Fruit fly (Drosophila melanogaster) whole organism, embryonic: ENCODE results near the gene Set2.

Experiments used
- Atf3 ChIP-seq: fragments of 200-800 bp; sonication (Bioruptor generic); optimal IDR thresholded peaks from 3 replicates; lab custom pipeline; 2016; ENCODE audit warnings: missing biosample characterization, missing genetic modification characterization
- CG10543 ChIP-seq: fragments of 200-800 bp; sonication (Bioruptor generic); optimal IDR thresholded peaks from 3 replicates; lab custom pipeline; 2017; ENCODE audit warnings: missing biosample characterization, mild to moderate bottlenecking, missing genetic modification characterization, moderate library complexity
- CG11085 ChIP-seq: fragments of 200-800 bp; sonication (Bioruptor generic); IDR thresholded peaks from 2 replicates; pipeline ENCODE4 v1.3.6; 2022; ENCODE audit warnings: missing biosample characterization, missing genetic modification characterization
- CG12942 ChIP-seq: fragments of 200-800 bp; sonication (Bioruptor generic); optimal IDR thresholded peaks from 3 replicates; lab custom pipeline; 2016; ENCODE audit warnings: missing biosample characterization, missing genetic modification characterization
- CG13424 ChIP-seq: fragments of 200-800 bp; sonication (Bioruptor generic); optimal IDR thresholded peaks from 2 replicates; lab custom pipeline; 2019; ENCODE audit warnings: missing biosample characterization, mild to moderate bottlenecking, missing genetic modification characterization, moderate library complexity
- CG14050 ChIP-seq: fragments of 200-800 bp; sonication (Bioruptor generic); IDR thresholded peaks from 3 replicates; pipeline ENCODE4 v1.3.6; 2022; ENCODE audit warnings: missing biosample characterization, missing genetic modification characterization
- CG2120 ChIP-seq: fragments of 200-800 bp; sonication (Bioruptor generic); optimal IDR thresholded peaks from 3 replicates; lab custom pipeline; 2016; ENCODE audit warnings: missing biosample characterization, missing genetic modification characterization
- CG2199 ChIP-seq: fragments of 200-800 bp; sonication (Bioruptor generic); IDR thresholded peaks from 3 replicates; pipeline ENCODE4 v1.3.6; 2022; ENCODE audit warnings: missing biosample characterization, missing genetic modification characterization
- CG2202 ChIP-seq: fragments of 200-800 bp; sonication (Bioruptor generic); optimal IDR thresholded peaks from 2 replicates; lab custom pipeline; 2018; ENCODE audit warnings: missing biosample characterization, mild to moderate bottlenecking, missing genetic modification characterization
- CG2712 ChIP-seq: fragments of 200-800 bp; optimal IDR thresholded peaks from 3 replicates; lab custom pipeline; 2019; ENCODE audit warnings: missing biosample characterization, mild to moderate bottlenecking, missing genetic modification characterization, moderate library complexity
- CG31365 ChIP-seq: fragments of 200-800 bp; sonication (Bioruptor generic); optimal IDR thresholded peaks from 2 replicates; lab custom pipeline; 2018; ENCODE audit warnings: missing biosample characterization, mild to moderate bottlenecking, missing genetic modification characterization
- CG31441 ChIP-seq: fragments of 200-800 bp; sonication (Bioruptor generic); IDR thresholded peaks from 2 replicates; pipeline ENCODE4 v1.3.6; 2022; ENCODE audit warnings: missing biosample characterization, missing genetic modification characterization
- CG3281 ChIP-seq: fragments of 200-800 bp; sonication (Bioruptor generic); optimal IDR thresholded peaks from 3 replicates; lab custom pipeline; 2017; ENCODE audit warnings: missing biosample characterization, mild to moderate bottlenecking, missing genetic modification characterization
- CG42726 ChIP-seq: fragments of 200-800 bp; sonication (Bioruptor generic); IDR thresholded peaks from 2 replicates; pipeline ENCODE4 v1.3.6; 2022; ENCODE audit warnings: missing biosample characterization, missing genetic modification characterization; ENCODE audit not compliant: partially characterized antibody
- CG4282 ChIP-seq: fragments of 200-800 bp; sonication (Bioruptor generic); optimal IDR thresholded peaks from 2 replicates; lab custom pipeline; 2016; ENCODE audit warnings: missing biosample characterization, missing genetic modification characterization
- CG4404 ChIP-seq: fragments of 200-800 bp; sonication (Bioruptor generic); IDR thresholded peaks from 2 replicates; pipeline ENCODE4 v1.3.6; 2022; ENCODE audit warnings: missing biosample characterization, missing genetic modification characterization
- CG4617 ChIP-seq: fragments of 200-800 bp; sonication (Bioruptor generic); optimal IDR thresholded peaks from 3 replicates; lab custom pipeline; 2016; ENCODE audit warnings: missing biosample characterization, missing genetic modification characterization, borderline replicate concordance
- CG4820 ChIP-seq: fragments of 200-800 bp; sonication (Bioruptor generic); optimal IDR thresholded peaks from 3 replicates; lab custom pipeline; 2016; ENCODE audit warnings: missing biosample characterization, missing genetic modification characterization
- CG7556 ChIP-seq: fragments of 200-800 bp; sonication (Bioruptor generic); optimal IDR thresholded peaks from 2 replicates; lab custom pipeline; 2017; ENCODE audit warnings: missing biosample characterization, mild to moderate bottlenecking, missing genetic modification characterization
- CG7786 ChIP-seq: fragments of 200-800 bp; sonication (Bioruptor generic); optimal IDR thresholded peaks from 2 replicates; lab custom pipeline; 2016; ENCODE audit warnings: missing biosample characterization, missing genetic modification characterization
- CG8924 ChIP-seq: fragments of 200-800 bp; optimal IDR thresholded peaks from 3 replicates; lab custom pipeline; 2019; ENCODE audit warnings: missing biosample characterization, mild to moderate bottlenecking, missing genetic modification characterization, moderate library complexity
- CG8944 ChIP-seq: fragments of 200-800 bp; sonication (Bioruptor generic); optimal IDR thresholded peaks from 3 replicates; lab custom pipeline; 2016; ENCODE audit warnings: missing biosample characterization, missing genetic modification characterization
- Dip3 ChIP-seq: fragments of 200-800 bp; sonication (Bioruptor generic); optimal IDR thresholded peaks from 3 replicates; lab custom pipeline; 2016; ENCODE audit warnings: missing biosample characterization, missing genetic modification characterization
- Doc2 ChIP-seq: fragments of 200-800 bp; sonication (Bioruptor generic); IDR thresholded peaks from 2 replicates; pipeline ENCODE4 v1.3.6; 2022; ENCODE audit warnings: missing biosample characterization, missing genetic modification characterization
- ERR ChIP-seq: fragments of 200-800 bp; sonication (Bioruptor generic); optimal IDR thresholded peaks from 2 replicates; lab custom pipeline; 2016; ENCODE audit warnings: missing biosample characterization, missing genetic modification characterization
- Eip74EF ChIP-seq, 2 experiments: fragments of 200-800 bp in 1 of 2; fragments of >200 bp in 1 of 2; sonication (Bioruptor generic) in 1 of 2; optimal IDR thresholded peaks; 2 replicates each; lab custom pipeline; 2017 to 2019; ENCODE audit warnings: missing biosample characterization in 2 of 2, missing genetic modification characterization in 2 of 2, mild to moderate bottlenecking in 1 of 2, moderate library complexity in 1 of 2
- Fer1 ChIP-seq: fragments of 200-800 bp; sonication (Bioruptor generic); optimal IDR thresholded peaks from 2 replicates; lab custom pipeline; 2017; ENCODE audit warnings: missing biosample characterization, mild to moderate bottlenecking, missing genetic modification characterization
- GATAe ChIP-seq: fragments of 200-800 bp; sonication (Bioruptor generic); conservative IDR thresholded peaks from 2 replicates; pipeline ENCODE4 v1.3.6; 2022; ENCODE audit warnings: missing biosample characterization, missing genetic modification characterization
- HLHmδ ChIP-seq: fragments of 200-800 bp; sonication (Bioruptor generic); optimal IDR thresholded peaks from 2 replicates; lab custom pipeline; 2018; ENCODE audit warnings: missing biosample characterization, mild to moderate bottlenecking, missing genetic modification characterization, moderate library complexity
- Med ChIP-seq: fragments of 200-800 bp; sonication (Bioruptor generic); peaks from one replicate; lab custom pipeline; 2016; ENCODE audit warnings: missing biosample characterization, missing genetic modification characterization, mild to moderate bottlenecking, inconsistent platforms, moderate library complexity
- PHDP ChIP-seq: fragments of 200-800 bp; sonication (Bioruptor generic); optimal IDR thresholded peaks from 3 replicates; lab custom pipeline; 2018; ENCODE audit warnings: missing biosample characterization, mild to moderate bottlenecking, missing genetic modification characterization, moderate library complexity
- Scr ChIP-seq: fragments of 200-800 bp; sonication (Bioruptor generic); IDR thresholded peaks from 2 replicates; pipeline ENCODE4 v1.3.6; 2022; ENCODE audit warnings: missing biosample characterization, missing genetic modification characterization; ENCODE audit not compliant: partially characterized antibody
- Sry-δ ChIP-seq: fragments of 200-800 bp; sonication (Bioruptor generic); optimal IDR thresholded peaks from 2 replicates; lab custom pipeline; 2016; ENCODE audit warnings: missing biosample characterization, missing genetic modification characterization
- Tbp ChIP-seq: fragments of >200 bp; optimal IDR thresholded peaks from 2 replicates; lab custom pipeline; 2018; ENCODE audit warnings: missing biosample characterization, missing genetic modification characterization
- Vsx1 ChIP-seq: fragments of 200-800 bp; sonication (Bioruptor generic); optimal IDR thresholded peaks from 2 replicates; lab custom pipeline; 2017; ENCODE audit warnings: missing biosample characterization, mild to moderate bottlenecking, missing genetic modification characterization, missing genetic modification reagents
- al ChIP-seq: fragments of 200-800 bp; sonication (Bioruptor generic); IDR thresholded peaks from 2 replicates; pipeline ENCODE4 v1.3.6; 2022; ENCODE audit warnings: missing biosample characterization, missing genetic modification characterization
- amos ChIP-seq: fragments of 200-800 bp; sonication (Bioruptor generic); IDR thresholded peaks from 2 replicates; pipeline ENCODE4 v1.3.6; 2022; ENCODE audit warnings: missing biosample characterization, missing genetic modification characterization; ENCODE audit not compliant: partially characterized antibody
- ara ChIP-seq: fragments of 200-800 bp; sonication (Bioruptor generic); IDR thresholded peaks from 2 replicates; pipeline ENCODE4 v1.3.6; 2022; ENCODE audit warnings: missing biosample characterization, missing genetic modification characterization
- dm ChIP-seq: fragments of 200-800 bp; sonication (Bioruptor generic); optimal IDR thresholded peaks from 3 replicates; lab custom pipeline; 2016; ENCODE audit warnings: missing biosample characterization, missing genetic modification characterization
- jumu ChIP-seq: fragments of 200-800 bp; sonication (Bioruptor generic); optimal IDR thresholded peaks from 3 replicates; lab custom pipeline; 2016; ENCODE audit warnings: missing biosample characterization, missing genetic modification characterization
- mam ChIP-seq: fragments of 200-800 bp; sonication (Bioruptor generic); optimal IDR thresholded peaks from 3 replicates; lab custom pipeline; 2016; ENCODE audit warnings: missing biosample characterization, missing genetic modification characterization
- pfk ChIP-seq: fragments of 200-800 bp; sonication (Bioruptor generic); optimal IDR thresholded peaks from 2 replicates; lab custom pipeline; 2018; ENCODE audit warnings: missing biosample characterization, mild to moderate bottlenecking, missing genetic modification characterization, moderate library complexity
- phol ChIP-seq: fragments of 200-800 bp; sonication (Bioruptor generic); optimal IDR thresholded peaks from 3 replicates; lab custom pipeline; 2018; ENCODE audit warnings: missing biosample characterization, mild to moderate bottlenecking, missing genetic modification characterization, moderate library complexity
- rib ChIP-seq: fragments of 200-800 bp; sonication (Bioruptor generic); IDR thresholded peaks from 2 replicates; pipeline ENCODE4 v1.3.6; 2022; ENCODE audit warnings: missing biosample characterization, missing genetic modification characterization
- row ChIP-seq: fragments of 200-800 bp; sonication (Bioruptor generic); IDR thresholded peaks from 3 replicates; pipeline ENCODE4 v1.3.6; 2022; ENCODE audit warnings: missing biosample characterization, missing genetic modification characterization
- scrt ChIP-seq: fragments of 200-800 bp; sonication (Bioruptor generic); optimal IDR thresholded peaks from 2 replicates; lab custom pipeline; 2018; ENCODE audit warnings: missing biosample characterization, mild to moderate bottlenecking, missing genetic modification characterization, moderate library complexity
- sisA ChIP-seq: fragments of 200-800 bp; sonication (Bioruptor generic); IDR thresholded peaks from 2 replicates; pipeline ENCODE4 v1.3.6; 2022; ENCODE audit warnings: missing biosample characterization, missing genetic modification characterization
- so ChIP-seq: fragments of 200-800 bp; sonication (Bioruptor generic); IDR thresholded peaks from 3 replicates; pipeline ENCODE4 v1.3.6; 2022; ENCODE audit warnings: missing biosample characterization, missing genetic modification characterization
- stc ChIP-seq: fragments of 200-800 bp; sonication (Bioruptor generic); IDR thresholded peaks from 2 replicates; pipeline ENCODE4 v1.3.6; 2022; ENCODE audit warnings: missing biosample characterization, missing genetic modification characterization
- wdn ChIP-seq: fragments of 200-800 bp; sonication (Bioruptor generic); IDR thresholded peaks from 2 replicates; pipeline ENCODE4 v1.3.6; 2022; ENCODE audit warnings: missing biosample characterization, missing genetic modification characterization

Set2 gene

DNA sequence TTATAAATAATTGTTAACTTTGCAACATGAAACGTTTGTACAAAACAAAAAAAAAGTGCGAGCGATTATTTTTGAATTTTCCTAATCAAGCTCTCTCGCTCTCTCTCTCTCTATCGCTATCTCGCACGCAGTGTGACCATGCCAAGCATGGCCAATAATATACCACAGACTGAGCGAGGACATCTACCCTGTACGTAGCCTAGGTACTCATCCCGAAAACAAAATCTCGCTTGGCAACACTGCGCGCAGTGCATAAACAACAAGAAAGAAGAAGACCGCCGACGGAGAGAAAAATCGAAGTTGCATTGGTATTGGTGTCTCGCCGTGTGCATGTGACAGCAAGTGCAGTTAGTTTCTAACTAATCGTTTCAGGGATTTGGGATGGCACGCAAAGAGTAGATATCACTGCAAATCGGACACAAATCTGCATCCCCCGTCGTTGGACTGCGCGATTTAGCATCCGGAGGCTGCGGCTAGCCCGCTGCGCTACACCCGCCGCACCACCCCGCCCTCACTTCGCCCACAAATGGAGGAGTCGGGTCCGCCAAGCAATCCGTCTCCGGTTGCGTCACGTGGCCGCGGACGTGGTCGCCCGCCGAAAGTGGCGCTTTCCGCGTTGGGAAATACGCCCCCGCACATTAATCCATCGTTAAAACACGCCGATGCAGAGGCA, at the start of gene Set2, which contains the start of gene CG1998 (continued):
- TF ChIP-seq CG10543 (GFP tag; lab: Kevin White, UChicago) (peak; percentile 32), CG13424 (tag; lab: Kevin White, UChicago) (peak; percentile 35), PHDP (no peak), jumu (GFP tag; lab: Kevin White, UChicago) (peak; percentile 7), Doc2 (no peak), Tbp (GFP tag; lab: Kevin White, UChicago) (no peak), CG31441 (GFP tag; lab: Robert Waterston, UW) (no peak; the same call in none of the 2 replicates), CG4404 (GFP tag; lab: Robert Waterston, UW) (no peak), CG3281 (no peak), CG4820 (no peak), Med (GFP tag; lab: Kevin White, UChicago) (peak; percentile 94), Atf3 (GFP tag; lab: Kevin White, UChicago) (no peak), Eip74EF (GFP tag; optimal IDR thresholded peaks at IDR 0.05; lab: Kevin White, UChicago) (no peak), CG2712 (tag; lab: Kevin White, UChicago) (peak; percentile 51), wdn (GFP tag; lab: Robert Waterston, UW) (no peak), CG4617 (peak; percentile 56), CG7556 (no peak), CG2202 (tag; lab: Kevin White, UChicago) (no peak), GATAe (GFP tag; lab: Robert Waterston, UW) (peak; percentile 46; the same call in 1 of the 2 replicates), CG8944 (GFP tag; lab: Kevin White, UChicago) (no peak), CG2120 (GFP tag; lab: Kevin White, UChicago) (peak; percentile 56), scrt (GFP tag; lab: Kevin White, UChicago) (no peak), CG2199 (GFP tag; lab: Robert Waterston, UW) (peak; percentile 44; the same call in 1 of the 3 replicates), stc (GFP tag; lab: Robert Waterston, UW) (no peak), CG31365 (tag; lab: Kevin White, UChicago) (peak; percentile 28), row (GFP tag; lab: Robert Waterston, UW) (peak; percentile 51; the same call in 2 of the 3 replicates), pfk (GFP tag; lab: Kevin White, UChicago) (peak; percentile 34), Fer1 (GFP tag; lab: Kevin White, UChicago) (peak; percentile 52), al (no peak), Sry-δ (GFP tag; lab: Kevin White, UChicago) (peak; percentile 72), ara (GFP tag; lab: Robert Waterston, UW) (no peak), CG8924 (tag; lab: Kevin White, UChicago) (peak; percentile 45), CG7786 (GFP tag; lab: Kevin White, UChicago) (peak; percentile 6), CG42726 (GFP tag; lab: Robert Waterston, UW) (peak; percentile 60; the same call in 1 of the 2 replicates), Vsx1 (GFP tag; lab: Kevin White, UChicago) (no peak), Scr (GFP tag; lab: Robert Waterston, UW) (peak; percentile 27; the same call in 1 of the 2 replicates), phol (tag; lab: Kevin White, UChicago) (peak; percentile 54), Dip3 (GFP tag; lab: Kevin White, UChicago) (no peak), so (GFP tag; lab: Robert Waterston, UW) (peak; percentile 27; the same call in 1 of the 3 replicates), HLHmδ (GFP tag; lab: Kevin White, UChicago) (peak; percentile 26), amos (GFP tag; lab: Robert Waterston, UW) (peak; percentile 47; the same call in 1 of the 2 replicates), CG14050 (GFP tag; lab: Robert Waterston, UW) (no peak), mam (GFP tag; lab: Kevin White, UChicago) (peak; percentile 10), CG12942 (GFP tag; lab: Kevin White, UChicago) (no peak), rib (GFP tag; lab: Robert Waterston, UW) (no peak), sisA (GFP tag; lab: Robert Waterston, UW) (no peak), CG4282 (no peak), ERR (GFP tag; lab: Kevin White, UChicago) (peak; percentile 24), CG11085 (no peak), dm (peak; percentile 44)
